Fruit fly (Drosophila melanogaster) whole organism, embryonic: Measurements from ENCODE around the gene CG12728.

Experiments used
- Blimp-1 ChIP-seq: fragments of 200-800 bp; sonication (Bioruptor generic); optimal IDR thresholded peaks from 3 replicates; lab custom pipeline; 2018; ENCODE audit warnings: missing biosample characterization, missing genetic modification characterization, mild to moderate bottlenecking, moderate library complexity, missing genetic modification reagents
- Bteb2 ChIP-seq: fragments of 200-800 bp; sonication (Bioruptor generic); optimal IDR thresholded peaks from 2 replicates; lab custom pipeline; 2016; ENCODE audit warnings: missing biosample characterization, missing genetic modification characterization
- CG11560 ChIP-seq: fragments of 200-800 bp; sonication (Bioruptor generic); IDR thresholded peaks from 3 replicates; pipeline ENCODE4 v1.3.6; 2022; ENCODE audit warnings: missing biosample characterization, missing genetic modification characterization
- CG12391 ChIP-seq: fragments of 200-800 bp; sonication (Bioruptor generic); optimal IDR thresholded peaks from 3 replicates; lab custom pipeline; 2018; ENCODE audit warnings: missing biosample characterization, mild to moderate bottlenecking, missing genetic modification characterization, moderate library complexity
- CG12659 ChIP-seq: fragments of 200-800 bp; sonication (Bioruptor generic); optimal IDR thresholded peaks from 3 replicates; lab custom pipeline; 2017; ENCODE audit warnings: mild to moderate bottlenecking, missing biosample characterization, missing genetic modification reagents, missing genetic modification characterization
- CG12744 ChIP-seq: fragments of 200-800 bp; sonication (Bioruptor generic); optimal IDR thresholded peaks from 2 replicates; lab custom pipeline; 2016; ENCODE audit warnings: missing biosample characterization, missing genetic modification characterization
- CG14860 ChIP-seq: fragments of 200-800 bp; sonication (Bioruptor generic); IDR thresholded peaks from 3 replicates; pipeline ENCODE4 v1.3.6; 2022; ENCODE audit warnings: missing biosample characterization, missing genetic modification characterization; ENCODE audit not compliant: partially characterized antibody
- CG16863 ChIP-seq: fragments of 200-800 bp; sonication (Bioruptor generic); optimal IDR thresholded peaks from 3 replicates; lab custom pipeline; 2016; ENCODE audit warnings: missing biosample characterization, missing genetic modification characterization
- CG17328 ChIP-seq: fragments of 200-800 bp; sonication (Bioruptor generic); IDR thresholded peaks from 2 replicates; pipeline ENCODE4 v1.3.6; 2022; ENCODE audit warnings: missing biosample characterization, missing genetic modification characterization
- CG17385 ChIP-seq: fragments of 200-800 bp; sonication (Bioruptor generic); optimal IDR thresholded peaks from 3 replicates; lab custom pipeline; 2018; ENCODE audit warnings: missing biosample characterization, mild to moderate bottlenecking, missing genetic modification characterization
- CG18262 ChIP-seq: fragments of 200-800 bp; optimal IDR thresholded peaks from 3 replicates; lab custom pipeline; 2019; ENCODE audit warnings: missing biosample characterization, mild to moderate bottlenecking, missing genetic modification characterization, moderate library complexity
- CG18764 ChIP-seq: fragments of 200-800 bp; sonication (Bioruptor generic); optimal IDR thresholded peaks from 3 replicates; lab custom pipeline; 2016; ENCODE audit warnings: missing biosample characterization, missing genetic modification characterization
- CG2712 ChIP-seq: fragments of 200-800 bp; optimal IDR thresholded peaks from 3 replicates; lab custom pipeline; 2019; ENCODE audit warnings: missing biosample characterization, mild to moderate bottlenecking, missing genetic modification characterization, moderate library complexity
- CG30403 ChIP-seq: fragments of 200-800 bp; sonication (Bioruptor generic); optimal IDR thresholded peaks from 3 replicates; lab custom pipeline; 2016; ENCODE audit warnings: missing biosample characterization, missing genetic modification characterization
- CG31441 ChIP-seq: fragments of 200-800 bp; sonication (Bioruptor generic); IDR thresholded peaks from 2 replicates; pipeline ENCODE4 v1.3.6; 2022; ENCODE audit warnings: missing biosample characterization, missing genetic modification characterization
- CG32532 ChIP-seq: fragments of 200-800 bp; sonication (Bioruptor generic); IDR thresholded peaks from 2 replicates; pipeline ENCODE4 v1.3.6; 2022; ENCODE audit warnings: missing biosample characterization, missing genetic modification characterization
- CG32772 ChIP-seq: fragments of 200-800 bp; sonication (Bioruptor generic); IDR thresholded peaks from 2 replicates; pipeline ENCODE4 v1.3.6; 2022; ENCODE audit warnings: missing biosample characterization, missing genetic modification characterization
- CG33213 ChIP-seq: fragments of 200-800 bp; sonication (Bioruptor generic); optimal IDR thresholded peaks from 3 replicates; lab custom pipeline; 2016; ENCODE audit warnings: missing biosample characterization, missing genetic modification characterization
- CG6791 ChIP-seq: fragments of 200-800 bp; sonication (Bioruptor generic); IDR thresholded peaks from 3 replicates; pipeline ENCODE4 v1.3.6; 2022; ENCODE audit warnings: missing biosample characterization, missing genetic modification characterization; ENCODE audit not compliant: partially characterized antibody
- Dad ChIP-seq: fragments of 200-800 bp; sonication (Bioruptor generic); optimal IDR thresholded peaks from 3 replicates; lab custom pipeline; 2016; ENCODE audit warnings: missing biosample characterization, missing genetic modification characterization
- ERR ChIP-seq: fragments of 200-800 bp; sonication (Bioruptor generic); optimal IDR thresholded peaks from 2 replicates; lab custom pipeline; 2016; ENCODE audit warnings: missing biosample characterization, missing genetic modification characterization
- H15 ChIP-seq: fragments of 200-800 bp; sonication (Bioruptor generic); IDR thresholded peaks from 3 replicates; pipeline ENCODE4 v1.3.6; 2022; ENCODE audit warnings: missing biosample characterization, missing genetic modification characterization
- HLH3B ChIP-seq: fragments of 200-800 bp; sonication (Bioruptor generic); IDR thresholded peaks from 2 replicates; pipeline ENCODE4 v1.3.6; 2022; ENCODE audit warnings: missing biosample characterization, missing genetic modification characterization
- Hmr ChIP-seq: fragments of 200-800 bp; sonication (Bioruptor generic); optimal IDR thresholded peaks from 3 replicates; lab custom pipeline; 2017; ENCODE audit warnings: mild to moderate bottlenecking, missing biosample characterization, missing genetic modification reagents, missing genetic modification characterization
- Hsf ChIP-seq: fragments of 200-800 bp; sonication (Bioruptor generic); optimal IDR thresholded peaks from 3 replicates; lab custom pipeline; 2016; ENCODE audit warnings: missing biosample characterization, missing genetic modification characterization
- MESR4 ChIP-seq: fragments of 200-800 bp; sonication (Bioruptor generic); optimal IDR thresholded peaks from 2 replicates; lab custom pipeline; 2018; ENCODE audit warnings: missing biosample characterization, mild to moderate bottlenecking, missing genetic modification characterization, moderate library complexity
- Rx ChIP-seq: fragments of 200-800 bp; sonication (Bioruptor generic); IDR thresholded peaks from 2 replicates; pipeline ENCODE4 v1.3.6; 2022; ENCODE audit warnings: missing biosample characterization, missing genetic modification characterization
- Sox100B ChIP-seq: fragments of 200-800 bp; sonication (Bioruptor generic); optimal IDR thresholded peaks from 3 replicates; lab custom pipeline; 2018; ENCODE audit warnings: missing biosample characterization, mild to moderate bottlenecking, missing genetic modification characterization
- Ssrp ChIP-seq: fragments of 200-800 bp; sonication (Bioruptor generic); optimal IDR thresholded peaks from 2 replicates; lab custom pipeline; 2018; ENCODE audit warnings: missing biosample characterization, mild to moderate bottlenecking, missing genetic modification characterization, moderate library complexity
- Xrp1 ChIP-seq: fragments of 200-800 bp; sonication (Bioruptor generic); IDR thresholded peaks from 2 replicates; pipeline ENCODE4 v1.3.6; 2022; ENCODE audit warnings: missing biosample characterization, missing genetic modification characterization
- al ChIP-seq: fragments of 200-800 bp; sonication (Bioruptor generic); IDR thresholded peaks from 2 replicates; pipeline ENCODE4 v1.3.6; 2022; ENCODE audit warnings: missing biosample characterization, missing genetic modification characterization
- bcd ChIP-seq: fragments of 200-800 bp; sonication (Bioruptor generic); optimal IDR thresholded peaks from 2 replicates; lab custom pipeline; 2017; ENCODE audit warnings: missing biosample characterization, mild to moderate bottlenecking, missing genetic modification characterization
- btn ChIP-seq: fragments of 200-800 bp; sonication (Bioruptor generic); optimal IDR thresholded peaks from 2 replicates; lab custom pipeline; 2016; ENCODE audit warnings: missing biosample characterization, missing genetic modification characterization
- dysf ChIP-seq: fragments of 200-800 bp; sonication (Bioruptor generic); IDR thresholded peaks from 3 replicates; pipeline ENCODE4 v1.3.6; 2022; ENCODE audit warnings: missing biosample characterization, missing genetic modification characterization
- fd96Cb ChIP-seq: fragments of 200-800 bp; sonication (Bioruptor generic); optimal IDR thresholded peaks from 2 replicates; lab custom pipeline; 2018; ENCODE audit warnings: missing biosample characterization, mild to moderate bottlenecking, missing genetic modification characterization, moderate library complexity
- hkb ChIP-seq, 2 experiments: fragments of 200-800 bp in 1 of 2; fragments of >200 bp in 1 of 2; sonication (Bioruptor generic) in 1 of 2; IDR thresholded peaks in 1 of 2; optimal IDR thresholded peaks in 1 of 2; 2 replicates each; pipeline versions ENCODE4 v1.3.6 to Lab custom; 2017 to 2022; ENCODE audit warnings: missing biosample characterization in 1 of 2, missing genetic modification characterization in 1 of 2
- phol ChIP-seq: fragments of 200-800 bp; sonication (Bioruptor generic); optimal IDR thresholded peaks from 3 replicates; lab custom pipeline; 2018; ENCODE audit warnings: missing biosample characterization, mild to moderate bottlenecking, missing genetic modification characterization, moderate library complexity
- pnt ChIP-seq: fragments of 200-800 bp; sonication (Bioruptor generic); optimal IDR thresholded peaks from 3 replicates; lab custom pipeline; 2016; ENCODE audit warnings: missing biosample characterization, missing genetic modification characterization
- pros ChIP-seq: fragments of 200-800 bp; sonication (Bioruptor generic); optimal IDR thresholded peaks from 3 replicates; lab custom pipeline; 2019; ENCODE audit warnings: missing biosample characterization, mild to moderate bottlenecking, missing genetic modification characterization, moderate library complexity
- sd ChIP-seq: fragments of 200-800 bp; sonication (Bioruptor generic); optimal IDR thresholded peaks from 3 replicates; lab custom pipeline; 2018; ENCODE audit warnings: missing biosample characterization, mild to moderate bottlenecking, missing genetic modification characterization, moderate library complexity
- sens ChIP-seq: fragments of 200-800 bp; sonication (Bioruptor generic); peaks from one replicate; lab custom pipeline; 2016; ENCODE audit warnings: missing biosample characterization, missing genetic modification characterization
- sr ChIP-seq: fragments of 200-800 bp; sonication (Bioruptor generic); IDR thresholded peaks from 3 replicates; pipeline ENCODE4 v1.3.6; 2022; ENCODE audit warnings: missing biosample characterization, missing genetic modification characterization
- ttk ChIP-seq: fragments of 200-800 bp; sonication (Bioruptor generic); IDR thresholded peaks from 2 replicates; pipeline ENCODE4 v2.1.2; 2022; ENCODE audit warnings: missing biosample characterization, missing genetic modification characterization
- unc-4 ChIP-seq: fragments of 200-800 bp; sonication (Bioruptor generic); IDR thresholded peaks from 2 replicates; pipeline ENCODE4 v1.3.6; 2022; ENCODE audit warnings: missing biosample characterization, missing genetic modification characterization; ENCODE audit not compliant: partially characterized antibody
- usp ChIP-seq: fragments of >200 bp; optimal IDR thresholded peaks from 2 replicates; lab custom pipeline; 2017; ENCODE audit warnings: missing biosample characterization, missing genetic modification characterization
- vvl ChIP-seq: fragments of 200-800 bp; sonication (Bioruptor generic); IDR thresholded peaks from 2 replicates; pipeline ENCODE4 v1.3.6; 2022; ENCODE audit warnings: missing biosample characterization, missing genetic modification characterization
- wor ChIP-seq: fragments of 200-800 bp; sonication (Bioruptor generic); IDR thresholded peaks from 2 replicates; pipeline ENCODE4 v1.3.6; 2022; ENCODE audit warnings: missing biosample characterization, missing genetic modification characterization
- yki ChIP-seq: fragments of >200 bp; optimal IDR thresholded peaks from 3 replicates; lab custom pipeline; 2018

Gene CG12728

dm6 chrX:5896809-5897700 is 45.4 kb upstream of the CG12728 start (continued):
- TF ChIP-seq CG17385 (GFP tag; lab: Kevin White, UChicago) (no peak), al (GFP tag; lab: Robert Waterston, UW) (0 out of 2 replicates have a peak, but pooled peaks have one; percentile 30), CG6791 (GFP tag; lab: Robert Waterston, UW) (no peak), Hmr (peak; percentile 15), ERR (GFP tag; lab: Kevin White, UChicago) (no peak), CG18262 (tag; lab: Kevin White, UChicago) (peak; percentile 3), Hsf (GFP tag; lab: Kevin White, UChicago) (peak; percentile 35), yki (lab: Kevin White, UChicago) (no peak), sd (tag; lab: Kevin White, UChicago) (no peak), CG12391 (tag; lab: Kevin White, UChicago) (peak; percentile 41), Rx (GFP tag; lab: Robert Waterston, UW) (0 out of 2 replicates have a peak, but pooled peaks have one; percentile 33), btn (no peak), CG30403 (GFP tag; lab: Kevin White, UChicago) (peak; percentile 33), usp (GFP tag; lab: Kevin White, UChicago) (no peak), CG31441 (GFP tag; lab: Robert Waterston, UW) (0 out of 2 replicates have a peak, but pooled peaks have one; percentile 15), Bteb2 (GFP tag; lab: Kevin White, UChicago) (peak; percentile 17), HLH3B (peak; percentile 51; the same call in 1 of the 2 replicates), pros (GFP tag; lab: Kevin White, UChicago) (peak; percentile 55), CG32772 (GFP tag; lab: Robert Waterston, UW) (peak; percentile 27; the same call in 1 of the 2 replicates), Ssrp (tag; lab: Kevin White, UChicago) (no peak), CG32532 (peak; percentile 13; the same call in 1 of the 2 replicates), sens (peak; percentile 84), unc-4 (GFP tag; lab: Robert Waterston, UW) (no peak), sr (no peak), Blimp-1 (GFP tag; lab: Kevin White, UChicago) (peak; percentile 29), Xrp1 (GFP tag; lab: Robert Waterston, UW) (peak; percentile 33; the same call in 1 of the 2 replicates), CG14860 (GFP tag; lab: Robert Waterston, UW) (no peak), CG2712 (peak; percentile 13), Sox100B (GFP tag; lab: Kevin White, UChicago) (no peak), MESR4 (GFP tag; lab: Kevin White, UChicago) (no peak), bcd (peak; percentile 16), vvl (GFP tag; lab: Robert Waterston, UW) (peak; percentile 36; the same call in 1 of the 2 replicates), H15 (GFP tag; lab: Robert Waterston, UW) (no peak), CG16863 (GFP tag; lab: Kevin White, UChicago) (no peak), wor (no peak), CG17328 (GFP tag; lab: Robert Waterston, UW) (peak; percentile 59; the same call in 1 of the 2 replicates), Dad (no peak), fd96Cb (tag; lab: Kevin White, UChicago) (peak; percentile 11), CG12744 (no peak), dysf (peak; percentile 52; the same call in 2 of the 3 replicates), CG12659 (peak; percentile 14), CG33213 (GFP tag; lab: Kevin White, UChicago) (no peak), ttk (0 out of 2 replicates have a peak, but pooled peaks have one; percentile 33), CG11560 (tag; lab: Robert Waterston, UW) (no peak), pnt (GFP tag; lab: Kevin White, UChicago) (no peak), CG18764 (no peak), hkb (optimal IDR thresholded peaks at IDR 0.05; lab: Kevin White, UChicago) (no peak), hkb (GFP tag; IDR thresholded peaks at IDR 0.05; lab: Robert Waterston, UW) (peak; percentile 28; the same call in 1 of the 2 replicates), phol (tag; lab: Kevin White, UChicago) (peak; percentile 34)
